Worm (Caenorhabditis elegans): ENCODE data around the gene C16D9.3.

DNA sequence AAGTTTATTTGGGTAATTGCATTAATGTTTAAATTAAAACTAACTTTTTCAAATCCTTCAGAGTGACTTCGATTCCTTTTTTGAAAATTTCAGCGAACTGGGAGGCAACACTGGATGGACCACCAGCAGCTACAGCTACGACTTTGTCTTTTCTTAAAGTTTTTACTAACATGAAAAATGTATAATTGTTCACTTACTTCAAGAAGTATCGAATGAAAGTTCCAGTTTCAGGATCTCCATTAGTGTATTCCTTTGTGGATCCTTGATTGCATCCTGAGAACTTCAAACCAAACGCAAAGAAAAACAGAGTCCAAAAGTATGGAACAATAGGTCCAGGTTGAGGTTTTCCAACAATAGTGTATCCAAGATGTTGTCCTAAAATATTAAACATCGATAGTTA lies 42.8 kb downstream of the C16D9.3 start:
- TF ChIP-seq rpc-1 (optimal IDR thresholded peaks at IDR 0.05) = no peak
- no peak for TF ChIP-seq rpc-1 (tag; optimal IDR thresholded peaks at IDR 0.05)
- no peak for TF ChIP-seq madf-8 (GFP tag; conservative IDR thresholded peaks at IDR 0.05)
- no peak for TF ChIP-seq tbx-9 (tag; optimal IDR thresholded peaks at IDR 0.05; ENCODE audit: borderline replicate concordance)
- TF ChIP-seq aptf-3 (GFP tag; IDR thresholded peaks at IDR 0.05) = no peak
- TF ChIP-seq ama-1 (optimal IDR thresholded peaks at IDR 0.05) = no peak
- TF ChIP-seq ama-1 (GFP tag; optimal IDR thresholded peaks at IDR 0.05) = no peak

Measured in whole organism, young adult.